Worm (Caenorhabditis elegans): ENCODE measurements around the gene lgc-17.

DNA sequence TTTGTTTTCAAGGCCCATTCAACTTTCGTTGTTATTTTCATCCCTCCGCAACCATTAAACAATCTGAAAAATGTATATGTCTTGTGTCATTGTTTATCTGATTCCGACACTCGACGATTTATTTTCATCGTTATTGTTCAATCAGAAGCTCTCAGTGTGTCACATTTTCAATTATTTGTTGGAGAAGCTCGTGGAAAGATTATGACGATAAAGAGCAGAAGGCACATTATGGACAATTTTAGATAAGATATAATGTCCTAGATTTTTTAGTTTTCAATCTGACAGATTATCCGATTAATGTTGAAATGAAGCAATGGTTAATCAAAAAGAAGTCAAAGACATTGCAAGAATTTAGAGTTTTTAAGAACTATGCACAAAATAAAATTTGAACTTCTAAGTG is 43.6 kb downstream of the lgc-17 start:
- no peak for TF ChIP-seq attf-3 (GFP tag; conservative IDR thresholded peaks at IDR 0.05)
- TF ChIP-seq nhr-90 (tag; optimal IDR thresholded peaks at IDR 0.05) = no peak
- no peak for TF ChIP-seq lin-26 (GFP tag; IDR thresholded peaks at IDR 0.05)
- TF ChIP-seq nfyb-1 (GFP tag; IDR thresholded peaks at IDR 0.05) = no peak
- no peak for TF ChIP-seq C17E4.6 (GFP tag; IDR thresholded peaks at IDR 0.05)
- no peak for TF ChIP-seq nhr-120 (GFP tag; IDR thresholded peaks at IDR 0.05)
